Fruit fly (Drosophila melanogaster) whole organism, embryonic: ENCODE data around the gene CG1172.

ENCODE experiments used
- Bdp1 ChIP-seq: fragments of 200-800 bp; sonication (Bioruptor generic); optimal IDR thresholded peaks from 3 replicates; lab custom pipeline; 2016; ENCODE audit warnings: missing biosample characterization, missing genetic modification characterization
- CG10147 ChIP-seq: fragments of 200-800 bp; sonication (Bioruptor generic); optimal IDR thresholded peaks from 2 replicates; lab custom pipeline; 2019; ENCODE audit warnings: missing biosample characterization, mild to moderate bottlenecking, missing genetic modification characterization, moderate library complexity
- CG11695 ChIP-seq: fragments of 200-800 bp; sonication (Bioruptor generic); IDR thresholded peaks from 3 replicates; pipeline ENCODE4 v1.3.6; 2022; ENCODE audit warnings: missing biosample characterization, missing genetic modification characterization
- CG11723 ChIP-seq: fragments of 200-800 bp; sonication (Bioruptor generic); optimal IDR thresholded peaks from 2 replicates; lab custom pipeline; 2017; ENCODE audit warnings: missing biosample characterization, mild to moderate bottlenecking, missing genetic modification characterization
- CG1529 ChIP-seq: fragments of 200-800 bp; sonication (Bioruptor generic); optimal IDR thresholded peaks from 3 replicates; lab custom pipeline; 2018; ENCODE audit warnings: missing biosample characterization, missing genetic modification characterization
- CG1602 ChIP-seq: fragments of 200-800 bp; sonication (Bioruptor generic); optimal IDR thresholded peaks from 3 replicates; lab custom pipeline; 2016; ENCODE audit warnings: missing biosample characterization, missing genetic modification characterization
- CG16813 ChIP-seq: fragments of 200-800 bp; sonication (Bioruptor generic); IDR thresholded peaks from 3 replicates; pipeline ENCODE4 v1.3.6; 2022; ENCODE audit warnings: missing biosample characterization, missing genetic modification characterization; ENCODE audit not compliant: partially characterized antibody
- CG17361 ChIP-seq: fragments of 200-800 bp; sonication (Bioruptor generic); IDR thresholded peaks from 3 replicates; pipeline ENCODE4 v1.3.6; 2022; ENCODE audit warnings: missing biosample characterization, missing genetic modification characterization
- CG17612 ChIP-seq: fragments of 200-800 bp; sonication (Bioruptor generic); IDR thresholded peaks from 2 replicates; pipeline ENCODE4 v1.3.6; 2022; ENCODE audit warnings: missing biosample characterization, missing genetic modification characterization
- CG18011 ChIP-seq: fragments of 200-800 bp; sonication (Bioruptor generic); optimal IDR thresholded peaks from 2 replicates; lab custom pipeline; 2017; ENCODE audit warnings: missing biosample characterization, missing genetic modification characterization, mild to moderate bottlenecking, moderate library complexity, missing genotype
- CG2120 ChIP-seq: fragments of 200-800 bp; sonication (Bioruptor generic); optimal IDR thresholded peaks from 3 replicates; lab custom pipeline; 2016; ENCODE audit warnings: missing biosample characterization, missing genetic modification characterization
- CG2199 ChIP-seq: fragments of 200-800 bp; sonication (Bioruptor generic); IDR thresholded peaks from 3 replicates; pipeline ENCODE4 v1.3.6; 2022; ENCODE audit warnings: missing biosample characterization, missing genetic modification characterization
- CG30020 ChIP-seq: fragments of 200-800 bp; optimal IDR thresholded peaks from 2 replicates; lab custom pipeline; 2019; ENCODE audit warnings: missing biosample characterization, mild to moderate bottlenecking, missing genetic modification characterization, moderate library complexity
- CG43689 ChIP-seq: fragments of 200-800 bp; sonication (Bioruptor generic); IDR thresholded peaks from 2 replicates; pipeline ENCODE4 v1.3.6; 2022; ENCODE audit warnings: missing biosample characterization, missing genetic modification characterization
- CG4617 ChIP-seq: fragments of 200-800 bp; sonication (Bioruptor generic); optimal IDR thresholded peaks from 3 replicates; lab custom pipeline; 2016; ENCODE audit warnings: missing biosample characterization, missing genetic modification characterization, borderline replicate concordance
- CG7745 ChIP-seq: fragments of 200-800 bp; sonication (Bioruptor generic); optimal IDR thresholded peaks from 2 replicates; lab custom pipeline; 2018; ENCODE audit warnings: missing biosample characterization, mild to moderate bottlenecking, missing genetic modification characterization, moderate library complexity
- CG7839 ChIP-seq: fragments of 200-800 bp; sonication (Bioruptor generic); optimal IDR thresholded peaks from 3 replicates; lab custom pipeline; 2018; ENCODE audit warnings: missing biosample characterization, mild to moderate bottlenecking, missing genetic modification characterization, moderate library complexity
- CG8290 ChIP-seq, 3 experiments: fragments of 200-800 bp; sonication (Bioruptor generic); optimal IDR thresholded peaks; 2 replicates each; lab custom pipeline; 2016 to 2019; ENCODE audit warnings: missing biosample characterization in 3 of 3, missing genetic modification characterization in 3 of 3, mild to moderate bottlenecking in 2 of 3, moderate library complexity in 1 of 3
- CG9727 ChIP-seq: fragments of 200-800 bp; sonication (Bioruptor generic); optimal IDR thresholded peaks from 3 replicates; lab custom pipeline; 2017; ENCODE audit warnings: missing biosample characterization, mild to moderate bottlenecking, missing genetic modification characterization
- CTCF ChIP-seq: fragments of 200-800 bp; sonication (Bioruptor generic); optimal IDR thresholded peaks from 2 replicates; lab custom pipeline; 2017; ENCODE audit warnings: missing biosample characterization, mild to moderate bottlenecking, missing genetic modification characterization, moderate library complexity
- D ChIP-seq, 2 experiments: fragments of 200-800 bp in 1 of 2; fragments of >200 bp in 1 of 2; sonication (Bioruptor generic) in 1 of 2; optimal IDR thresholded peaks; 2 replicates in 1 of 2; 3 replicates in 1 of 2; lab custom pipeline; 2017; ENCODE audit warnings: mild to moderate bottlenecking in 1 of 2, missing biosample characterization in 1 of 2, missing genetic modification characterization in 1 of 2, missing genetic modification reagents in 1 of 2
- Dip2 ChIP-seq: fragments of 200-800 bp; sonication (Bioruptor generic); IDR thresholded peaks from 2 replicates; pipeline ENCODE4 v1.3.6; 2022; ENCODE audit warnings: missing biosample characterization, missing genetic modification characterization
- Drgx ChIP-seq: fragments of 200-800 bp; sonication (Bioruptor generic); IDR thresholded peaks from 2 replicates; pipeline ENCODE4 v1.3.6; 2022; ENCODE audit warnings: missing biosample characterization, missing genetic modification characterization
- E2f1 ChIP-seq: fragments of 200-800 bp; sonication (Bioruptor generic); IDR thresholded peaks from 2 replicates; pipeline ENCODE4 v1.3.6; 2022; ENCODE audit warnings: missing biosample characterization, missing genetic modification characterization
- Eip74EF ChIP-seq, 2 experiments: fragments of 200-800 bp in 1 of 2; fragments of >200 bp in 1 of 2; sonication (Bioruptor generic) in 1 of 2; optimal IDR thresholded peaks; 2 replicates each; lab custom pipeline; 2017 to 2019; ENCODE audit warnings: missing biosample characterization in 2 of 2, missing genetic modification characterization in 2 of 2, mild to moderate bottlenecking in 1 of 2, moderate library complexity in 1 of 2
- HLH3B ChIP-seq: fragments of 200-800 bp; sonication (Bioruptor generic); IDR thresholded peaks from 2 replicates; pipeline ENCODE4 v1.3.6; 2022; ENCODE audit warnings: missing biosample characterization, missing genetic modification characterization
- HLHmδ ChIP-seq: fragments of 200-800 bp; sonication (Bioruptor generic); optimal IDR thresholded peaks from 2 replicates; lab custom pipeline; 2018; ENCODE audit warnings: missing biosample characterization, mild to moderate bottlenecking, missing genetic modification characterization, moderate library complexity
- Hmx ChIP-seq: fragments of 200-800 bp; sonication (Bioruptor generic); optimal IDR thresholded peaks from 2 replicates; lab custom pipeline; 2016; ENCODE audit warnings: missing biosample characterization, missing genetic modification characterization
- Hr51 ChIP-seq, 2 experiments: fragments of 200-800 bp; sonication (Bioruptor generic); optimal IDR thresholded peaks; 2 replicates in 1 of 2; 3 replicates in 1 of 2; lab custom pipeline; 2016 to 2018; ENCODE audit warnings: missing biosample characterization in 2 of 2, missing genetic modification characterization in 2 of 2, mild to moderate bottlenecking in 1 of 2, moderate library complexity in 1 of 2
- Lim3 ChIP-seq: fragments of 200-800 bp; sonication (Bioruptor generic); IDR thresholded peaks from 2 replicates; pipeline ENCODE4 v1.3.6; 2022; ENCODE audit warnings: missing biosample characterization, missing genetic modification characterization
- Ravus ChIP-seq: fragments of 200-800 bp; sonication (Bioruptor generic); IDR thresholded peaks from 2 replicates; pipeline ENCODE4 v1.3.6; 2022; ENCODE audit warnings: missing biosample characterization, missing genetic modification characterization
- Tbp ChIP-seq: fragments of >200 bp; optimal IDR thresholded peaks from 2 replicates; lab custom pipeline; 2018; ENCODE audit warnings: missing biosample characterization, missing genetic modification characterization
- Usf ChIP-seq: fragments of 200-800 bp; sonication (Bioruptor generic); optimal IDR thresholded peaks from 2 replicates; lab custom pipeline; 2017; ENCODE audit warnings: missing genotype, missing biosample characterization, missing genetic modification characterization
- az2 ChIP-seq: fragments of 200-800 bp; sonication (Bioruptor generic); optimal IDR thresholded peaks from 3 replicates; lab custom pipeline; 2016; ENCODE audit warnings: missing biosample characterization, missing genetic modification characterization
- bcd ChIP-seq: fragments of 200-800 bp; sonication (Bioruptor generic); optimal IDR thresholded peaks from 2 replicates; lab custom pipeline; 2017; ENCODE audit warnings: missing biosample characterization, mild to moderate bottlenecking, missing genetic modification characterization
- chif ChIP-seq, 2 experiments: fragments of 200-800 bp; sonication (Bioruptor generic); optimal IDR thresholded peaks; 3 replicates each; lab custom pipeline; 2016; ENCODE audit warnings: missing biosample characterization in 2 of 2, missing genetic modification characterization in 2 of 2
- disco-r ChIP-seq: fragments of 200-800 bp; sonication (Bioruptor generic); optimal IDR thresholded peaks from 2 replicates; lab custom pipeline; 2016; ENCODE audit warnings: missing biosample characterization, missing genetic modification characterization
- eyg ChIP-seq: fragments of 200-800 bp; sonication (Bioruptor generic); optimal IDR thresholded peaks from 3 replicates; lab custom pipeline; 2016; ENCODE audit warnings: missing biosample characterization, missing genetic modification characterization
- gce ChIP-seq: fragments of 200-800 bp; sonication (Bioruptor generic); IDR thresholded peaks from 3 replicates; pipeline ENCODE4 v1.3.6; 2022; ENCODE audit warnings: missing biosample characterization, missing genetic modification characterization
- gfzf ChIP-seq: fragments of 200-800 bp; sonication (Bioruptor generic); optimal IDR thresholded peaks from 2 replicates; lab custom pipeline; 2016; ENCODE audit warnings: missing biosample characterization, mild to moderate bottlenecking, missing genetic modification characterization, moderate library complexity
- nmo ChIP-seq: fragments of 200-800 bp; sonication (Bioruptor generic); optimal IDR thresholded peaks from 2 replicates; lab custom pipeline; 2018; ENCODE audit warnings: missing biosample characterization, mild to moderate bottlenecking, missing genetic modification characterization, moderate library complexity
- pnt ChIP-seq: fragments of 200-800 bp; sonication (Bioruptor generic); optimal IDR thresholded peaks from 3 replicates; lab custom pipeline; 2016; ENCODE audit warnings: missing biosample characterization, missing genetic modification characterization
- prd ChIP-seq, 3 experiments: fragments of >200 bp in 2 of 3; fragments of 200-800 bp in 1 of 3; sonication (Bioruptor generic) in 1 of 3; optimal IDR thresholded peaks in 2 of 3; IDR thresholded peaks in 1 of 3; 2 replicates in 2 of 3; 3 replicates in 1 of 3; pipeline versions ENCODE4 v1.3.6 to Lab custom; 2017 to 2022; ENCODE audit warnings: missing biosample characterization in 1 of 3, missing genetic modification characterization in 1 of 3
- sd ChIP-seq: fragments of 200-800 bp; sonication (Bioruptor generic); optimal IDR thresholded peaks from 3 replicates; lab custom pipeline; 2018; ENCODE audit warnings: missing biosample characterization, mild to moderate bottlenecking, missing genetic modification characterization, moderate library complexity
- sob ChIP-seq: fragments of 200-800 bp; sonication (Bioruptor generic); IDR thresholded peaks from 2 replicates; pipeline ENCODE4 v1.3.6; 2022; ENCODE audit warnings: missing biosample characterization, missing genetic modification characterization
- stwl ChIP-seq: fragments of 200-800 bp; sonication (Bioruptor generic); optimal IDR thresholded peaks from 3 replicates; lab custom pipeline; 2018; ENCODE audit warnings: missing biosample characterization, mild to moderate bottlenecking, missing genetic modification characterization, moderate library complexity
- tap ChIP-seq: fragments of 200-800 bp; optimal IDR thresholded peaks from 3 replicates; lab custom pipeline; 2019; ENCODE audit warnings: missing biosample characterization, mild to moderate bottlenecking, missing genetic modification characterization, moderate library complexity
- ttk ChIP-seq: fragments of 200-800 bp; sonication (Bioruptor generic); IDR thresholded peaks from 2 replicates; pipeline ENCODE4 v2.1.2; 2022; ENCODE audit warnings: missing biosample characterization, missing genetic modification characterization
- wdn ChIP-seq: fragments of 200-800 bp; sonication (Bioruptor generic); IDR thresholded peaks from 2 replicates; pipeline ENCODE4 v1.3.6; 2022; ENCODE audit warnings: missing biosample characterization, missing genetic modification characterization
- zen2 ChIP-seq: fragments of 200-800 bp; sonication (Bioruptor generic); IDR thresholded peaks from 3 replicates; pipeline ENCODE4 v1.3.6; 2022; ENCODE audit warnings: missing biosample characterization, missing genetic modification characterization; ENCODE audit not compliant: partially characterized antibody

CG1172 gene

DNA sequence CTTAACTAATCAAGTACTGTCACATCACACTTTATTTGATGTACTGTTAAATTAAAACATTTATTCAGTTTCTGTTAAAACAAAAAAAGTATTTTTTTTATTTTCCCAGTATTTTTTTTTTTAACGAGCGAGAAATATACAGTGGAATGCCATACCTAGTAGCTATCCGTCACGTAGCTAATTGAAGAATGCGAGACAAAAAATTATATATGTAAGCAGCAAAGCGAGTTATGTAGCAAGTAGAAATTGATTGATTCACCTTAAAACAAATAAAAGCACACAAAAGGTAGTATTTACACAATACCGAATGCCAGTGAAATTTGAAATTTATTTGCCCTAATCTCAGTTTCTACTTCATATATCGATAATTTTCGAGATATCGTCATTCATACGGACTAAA lies 45.0 kb downstream of the CG1172 start (continued):
- TF ChIP-seq Usf (GFP tag; lab: Kevin White, UChicago) (no peak), CG1602 (no peak), E2f1 (no peak), pnt (GFP tag; lab: Kevin White, UChicago) (no peak), Lim3 (no peak), stwl (tag; lab: Kevin White, UChicago) (peak; percentile 100), CG17361 (no peak), CG10147 (GFP tag; lab: Kevin White, UChicago) (no peak), gce (GFP tag; lab: Robert Waterston, UW) (no peak), HLH3B (GFP tag; lab: Robert Waterston, UW) (no peak), bcd (GFP tag; lab: Kevin White, UChicago) (peak; percentile 19), CG7745 (tag; lab: Kevin White, UChicago) (no peak), prd (optimal IDR thresholded peaks at IDR 0.05; lab: Kevin White, UChicago) (no peak), prd (GFP tag; IDR thresholded peaks at IDR 0.05; lab: Robert Waterston, UW) (peak; percentile 19; the same call in 2 of the 3 replicates), Ravus (GFP tag; lab: Robert Waterston, UW) (no peak), HLHmδ (no peak), Hmx (GFP tag; lab: Kevin White, UChicago) (no peak), CG1529 (GFP tag; lab: Kevin White, UChicago) (no peak), Bdp1 (no peak), chif (GFP tag; optimal IDR thresholded peaks at IDR 0.05; lab: Kevin White, UChicago) (peak in 1 of 2 experiments; percentile 23), sd (tag; lab: Kevin White, UChicago) (peak; percentile 94), CG11695 (GFP tag; lab: Robert Waterston, UW) (no peak), gfzf (GFP tag; lab: Kevin White, UChicago) (peak; percentile 54), CG9727 (GFP tag; lab: Kevin White, UChicago) (no peak), CG11723 (GFP tag; lab: Kevin White, UChicago) (no peak), CG30020 (tag; lab: Kevin White, UChicago) (no peak), CG2120 (GFP tag; lab: Kevin White, UChicago) (no peak), disco-r (GFP tag; lab: Kevin White, UChicago) (no peak), zen2 (GFP tag; lab: Robert Waterston, UW) (no peak), ttk (GFP tag; lab: Robert Waterston, UW) (no peak), Tbp (GFP tag; lab: Kevin White, UChicago) (no peak), Eip74EF (GFP tag; optimal IDR thresholded peaks at IDR 0.05; lab: Kevin White, UChicago) (no peak), eyg (GFP tag; lab: Kevin White, UChicago) (no peak), Hr51 (GFP tag; optimal IDR thresholded peaks at IDR 0.05; lab: Kevin White, UChicago) (no peak), D (optimal IDR thresholded peaks at IDR 0.05; lab: Kevin White, UChicago) (no peak), D (GFP tag; optimal IDR thresholded peaks at IDR 0.05; lab: Kevin White, UChicago) (no peak), nmo (GFP tag; lab: Kevin White, UChicago) (no peak), CG17612 (GFP tag; lab: Robert Waterston, UW) (no peak), CG8290 (GFP tag; optimal IDR thresholded peaks at IDR 0.05; lab: Kevin White, UChicago) (no peak), CG8290 (tag; optimal IDR thresholded peaks at IDR 0.05; lab: Kevin White, UChicago) (no peak), CG43689 (GFP tag; lab: Robert Waterston, UW) (no peak), Dip2 (GFP tag; lab: Robert Waterston, UW) (no peak), CG16813 (GFP tag; lab: Robert Waterston, UW) (peak; percentile 43), CTCF (peak; percentile 12), Drgx (no peak), wdn (GFP tag; lab: Robert Waterston, UW) (no peak), CG7839 (tag; lab: Kevin White, UChicago) (peak; percentile 30), CG4617 (GFP tag; lab: Kevin White, UChicago) (peak; percentile 17), az2 (no peak), sob (no peak; the same call in 1 of the 2 replicates), tap (tag; lab: Kevin White, UChicago) (no peak), CG18011 (GFP tag; lab: Kevin White, UChicago) (peak; percentile 98), CG2199 (peak; percentile 87)
